Worm (Caenorhabditis elegans): Measurements from ENCODE around the gene F59B10.4.

F59B10.4 gene

DNA sequence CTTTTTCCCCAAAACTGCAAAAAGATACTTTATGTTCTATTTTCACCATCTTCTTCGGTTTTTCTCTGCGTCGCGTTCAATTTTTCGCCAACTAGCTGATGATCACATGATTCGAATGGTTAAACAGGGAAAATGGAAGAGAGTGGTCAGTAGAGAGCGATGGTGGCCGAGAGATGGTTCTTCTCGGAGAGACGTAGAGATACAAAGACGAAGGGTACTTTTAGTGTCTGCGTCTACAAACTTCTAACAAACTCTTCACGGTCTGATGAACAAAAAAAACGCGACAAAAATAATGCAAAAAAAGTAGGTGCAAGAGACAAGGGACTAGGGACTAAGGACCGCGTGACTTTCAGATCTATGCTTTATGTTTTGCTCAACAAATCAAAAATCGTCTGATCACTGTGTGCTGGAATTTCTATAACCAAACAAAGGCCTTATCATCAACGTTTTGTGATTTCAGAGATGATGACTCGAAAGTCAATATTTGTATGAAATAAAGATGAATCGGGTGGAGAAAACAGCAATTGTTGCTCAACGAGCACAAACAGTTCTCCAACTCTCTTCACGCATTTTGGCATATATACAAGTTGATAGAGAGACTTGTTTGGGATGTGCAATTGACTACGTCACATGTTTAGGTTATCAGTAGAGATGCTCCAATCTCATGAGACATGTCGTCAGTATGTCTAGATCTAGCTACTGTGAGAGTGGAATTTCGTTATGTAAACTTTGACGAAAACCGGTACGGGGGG, 33.2 kb upstream of the F59B10.4 start (continued):
- peak; percentile 55 for TF ChIP-seq sup-37 (GFP tag; optimal IDR thresholded peaks at IDR 0.05)
- peak; percentile 95 for TF ChIP-seq nhr-90 (tag; optimal IDR thresholded peaks at IDR 0.05; ENCODE audit: poor library complexity)
- TF ChIP-seq C16A3.4 (tag; optimal IDR thresholded peaks at IDR 0.05) = peak; percentile 87
- peak; percentile 87 for TF ChIP-seq aha-1 (tag; optimal IDR thresholded peaks at IDR 0.05)
- peak; percentile 97 for TF ChIP-seq aly-2 (tag; optimal IDR thresholded peaks at IDR 0.05)
- peak; percentile 11 for TF ChIP-seq ceh-90 (tag; optimal IDR thresholded peaks at IDR 0.05)
- TF ChIP-seq isw-1 (GFP tag; IDR thresholded peaks at IDR 0.05) = peak; percentile 80
- no peak for TF ChIP-seq alr-1 (tag; optimal IDR thresholded peaks at IDR 0.05; ENCODE audit: borderline replicate concordance)
- peak; percentile 92 for TF ChIP-seq nhr-237 (tag; optimal IDR thresholded peaks at IDR 0.05)
- peak; percentile 85 for TF ChIP-seq lin-39 (tag; optimal IDR thresholded peaks at IDR 0.05)
- no peak for TF ChIP-seq ces-1 (GFP tag; optimal IDR thresholded peaks at IDR 0.05)

DNA sequence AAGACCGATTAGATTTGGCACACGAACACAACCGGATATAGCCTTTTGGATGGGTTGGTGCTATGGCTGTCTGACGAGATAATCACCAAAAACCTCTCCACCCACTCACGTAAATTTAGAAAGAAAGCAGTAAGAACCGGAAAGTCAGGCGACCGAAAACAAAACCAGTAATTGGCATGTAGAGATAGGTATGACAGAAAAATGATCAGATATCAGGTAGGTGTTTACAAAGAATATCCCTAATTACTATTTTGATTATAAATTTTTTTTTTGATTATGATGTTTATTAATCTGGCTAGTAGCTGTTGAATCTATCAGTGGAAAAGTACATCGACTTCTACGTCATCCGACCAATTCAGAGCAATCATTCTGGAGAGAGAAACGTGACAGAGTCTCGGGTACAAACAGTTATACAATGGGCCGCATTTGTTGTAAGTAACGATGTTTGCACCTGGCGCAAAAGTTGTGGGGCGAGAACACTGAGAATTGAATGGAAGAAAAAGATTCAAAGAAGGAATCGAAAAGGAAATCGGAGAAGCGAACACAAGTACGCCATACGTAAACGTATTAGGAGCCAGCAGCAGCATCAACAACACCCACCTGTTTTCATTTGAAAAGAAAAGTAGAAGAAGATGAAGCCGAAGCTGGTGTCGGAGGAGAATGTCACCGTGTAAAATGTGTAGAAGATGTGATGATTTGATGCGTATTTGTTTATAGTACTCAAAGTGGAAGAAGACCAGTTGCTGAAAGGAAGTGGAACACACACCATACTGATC, 32.1 kb upstream of the F59B10.4 start:
- TF ChIP-seq mep-1 (tag; optimal IDR thresholded peaks at IDR 0.05) (peak; percentile 54), rnt-1 (tag; optimal IDR thresholded peaks at IDR 0.05) (no peak), jun-1 (tag; optimal IDR thresholded peaks at IDR 0.05) (no peak), dpl-1 (GFP tag; optimal IDR thresholded peaks at IDR 0.05) (no peak), nhr-77 (tag; optimal IDR thresholded peaks at IDR 0.05) (no peak), Y116A8C.19 (tag; optimal IDR thresholded peaks at IDR 0.05; ENCODE audit: borderline replicate concordance) (no peak), pax-3 (tag; optimal IDR thresholded peaks at IDR 0.05) (no peak), ceh-88 (GFP tag; IDR thresholded peaks at IDR 0.05) (no peak), nhr-237 (tag; optimal IDR thresholded peaks at IDR 0.05) (no peak), ceh-82 (tag; optimal IDR thresholded peaks at IDR 0.05) (no peak), ets-5 (GFP tag; IDR thresholded peaks at IDR 0.05) (no peak), nhr-19 (GFP tag; conservative IDR thresholded peaks at IDR 0.05) (0 out of 2 replicates have a peak, but pooled peaks have one; percentile 19), pqm-1 (tag; optimal IDR thresholded peaks at IDR 0.05) (no peak), lsy-2 (tag; optimal IDR thresholded peaks at IDR 0.05) (peak; percentile 14 to 26), sox-4 (tag; optimal IDR thresholded peaks at IDR 0.05) (no peak), lin-15B (tag; optimal IDR thresholded peaks at IDR 0.05) (no peak), nhr-76 (tag; optimal IDR thresholded peaks at IDR 0.05) (no peak), blmp-1 (tag; optimal IDR thresholded peaks at IDR 0.05) (peak; percentile 28), mef-2 (tag; optimal IDR thresholded peaks at IDR 0.05) (no peak), tbx-2 (tag; optimal IDR thresholded peaks at IDR 0.05) (no peak), lin-13 (GFP tag; optimal IDR thresholded peaks at IDR 0.05) (no peak), zag-1 (tag; optimal IDR thresholded peaks at IDR 0.05) (no peak), C16A3.4 (tag; optimal IDR thresholded peaks at IDR 0.05) (no peak), efl-3 (GFP tag; optimal IDR thresholded peaks at IDR 0.05) (no peak), mdl-1 (tag; optimal IDR thresholded peaks at IDR 0.05) (peak in 1 of 2 experiments; percentile 35), grh-1 (GFP tag; IDR thresholded peaks at IDR 0.05) (peak; percentile 57; the same call in 1 of the 2 replicates), fkh-8 (tag; optimal IDR thresholded peaks at IDR 0.05) (peak; percentile 69), vab-15 (tag; optimal IDR thresholded peaks at IDR 0.05) (no peak), nhr-11 (tag; optimal IDR thresholded peaks at IDR 0.05) (no peak), C04F5.9 (tag; optimal IDR thresholded peaks at IDR 0.05) (no peak), nhr-28 (tag; optimal IDR thresholded peaks at IDR 0.05) (no peak), hlh-4 (tag; optimal IDR thresholded peaks at IDR 0.05) (no peak), unc-98 (GFP tag; IDR thresholded peaks at IDR 0.05) (no peak), ceh-8 (GFP tag; optimal IDR thresholded peaks at IDR 0.05) (peak; percentile 63), nhr-47 (tag; optimal IDR thresholded peaks at IDR 0.05) (peak; percentile 38), elt-2 (tag; optimal IDR thresholded peaks at IDR 0.05) (peak; percentile 9), hpl-2 (GFP tag; optimal IDR thresholded peaks at IDR 0.05) (no peak), sup-37 (GFP tag; optimal IDR thresholded peaks at IDR 0.05) (no peak), aly-2 (tag; optimal IDR thresholded peaks at IDR 0.05) (no peak), lin-35 (GFP tag; optimal IDR thresholded peaks at IDR 0.05) (no peak), skn-1 (tag; optimal IDR thresholded peaks at IDR 0.05) (peak; percentile 5), ceh-90 (tag; optimal IDR thresholded peaks at IDR 0.05) (no peak)

Measured in whole organism, L1 larva.